Fruit fly (Drosophila melanogaster) whole organism, embryonic: Measurements from ENCODE around the gene Actn.

Experiments used
- Bdp1 ChIP-seq: fragments of 200-800 bp; sonication (Bioruptor generic); optimal IDR thresholded peaks from 3 replicates; lab custom pipeline; 2016; ENCODE audit warnings: missing biosample characterization, missing genetic modification characterization
- CG10321 ChIP-seq: fragments of 200-800 bp; sonication (Bioruptor generic); IDR thresholded peaks from 2 replicates; pipeline ENCODE4 v1.3.6; 2022; ENCODE audit warnings: missing biosample characterization, missing genetic modification characterization
- CG13424 ChIP-seq: fragments of 200-800 bp; sonication (Bioruptor generic); optimal IDR thresholded peaks from 2 replicates; lab custom pipeline; 2019; ENCODE audit warnings: missing biosample characterization, mild to moderate bottlenecking, missing genetic modification characterization, moderate library complexity
- CG14667 ChIP-seq: fragments of 200-800 bp; sonication (Bioruptor generic); IDR thresholded peaks from 2 replicates; pipeline ENCODE4 v1.3.6; 2022; ENCODE audit warnings: missing biosample characterization, missing genetic modification characterization
- CG14860 ChIP-seq: fragments of 200-800 bp; sonication (Bioruptor generic); IDR thresholded peaks from 3 replicates; pipeline ENCODE4 v1.3.6; 2022; ENCODE audit warnings: missing biosample characterization, missing genetic modification characterization; ENCODE audit not compliant: partially characterized antibody
- CG15479 ChIP-seq: fragments of 200-800 bp; sonication (Bioruptor generic); optimal IDR thresholded peaks from 3 replicates; lab custom pipeline; 2019; ENCODE audit warnings: missing biosample characterization, mild to moderate bottlenecking, missing genetic modification characterization, moderate library complexity
- CG1647 ChIP-seq: fragments of 200-800 bp; sonication (Bioruptor generic); optimal IDR thresholded peaks from 3 replicates; lab custom pipeline; 2016; ENCODE audit warnings: missing biosample characterization, missing genetic modification characterization
- CG17385 ChIP-seq: fragments of 200-800 bp; sonication (Bioruptor generic); optimal IDR thresholded peaks from 3 replicates; lab custom pipeline; 2018; ENCODE audit warnings: missing biosample characterization, mild to moderate bottlenecking, missing genetic modification characterization
- CG17802 ChIP-seq: fragments of 200-800 bp; sonication (Bioruptor generic); optimal IDR thresholded peaks from 2 replicates; lab custom pipeline; 2018; ENCODE audit warnings: missing biosample characterization, mild to moderate bottlenecking, missing genetic modification characterization, moderate library complexity
- CG17829 ChIP-seq: fragments of 200-800 bp; optimal IDR thresholded peaks from 2 replicates; lab custom pipeline; 2019; ENCODE audit warnings: missing biosample characterization, mild to moderate bottlenecking, missing genetic modification characterization, moderate library complexity
- CG18262 ChIP-seq: fragments of 200-800 bp; optimal IDR thresholded peaks from 3 replicates; lab custom pipeline; 2019; ENCODE audit warnings: missing biosample characterization, mild to moderate bottlenecking, missing genetic modification characterization, moderate library complexity
- CG18764 ChIP-seq: fragments of 200-800 bp; sonication (Bioruptor generic); optimal IDR thresholded peaks from 3 replicates; lab custom pipeline; 2016; ENCODE audit warnings: missing biosample characterization, missing genetic modification characterization
- CG2116 ChIP-seq: fragments of 200-800 bp; sonication (Bioruptor generic); optimal IDR thresholded peaks from 3 replicates; lab custom pipeline; 2018; ENCODE audit warnings: missing biosample characterization, mild to moderate bottlenecking, missing genetic modification characterization
- CG30020 ChIP-seq: fragments of 200-800 bp; optimal IDR thresholded peaks from 2 replicates; lab custom pipeline; 2019; ENCODE audit warnings: missing biosample characterization, mild to moderate bottlenecking, missing genetic modification characterization, moderate library complexity
- CG4730 ChIP-seq: fragments of 200-800 bp; sonication (Bioruptor generic); IDR thresholded peaks from 2 replicates; pipeline ENCODE4 v1.3.6; 2022; ENCODE audit warnings: missing biosample characterization, missing genetic modification characterization
- CG4854 ChIP-seq: fragments of 200-800 bp; sonication (Bioruptor generic); optimal IDR thresholded peaks from 2 replicates; lab custom pipeline; 2016; ENCODE audit warnings: missing biosample characterization, missing genetic modification characterization, inconsistent platforms
- CG6683 ChIP-seq: fragments of 200-800 bp; sonication (Bioruptor generic); optimal IDR thresholded peaks from 2 replicates; lab custom pipeline; 2017; ENCODE audit warnings: missing biosample characterization, mild to moderate bottlenecking, missing genetic modification characterization, missing genetic modification reagents
- CG7271 ChIP-seq: fragments of 200-800 bp; sonication (Bioruptor generic); optimal IDR thresholded peaks from 2 replicates; lab custom pipeline; 2018; ENCODE audit warnings: missing biosample characterization, mild to moderate bottlenecking, missing genetic modification characterization, moderate library complexity
- CG7745 ChIP-seq: fragments of 200-800 bp; sonication (Bioruptor generic); optimal IDR thresholded peaks from 2 replicates; lab custom pipeline; 2018; ENCODE audit warnings: missing biosample characterization, mild to moderate bottlenecking, missing genetic modification characterization, moderate library complexity
- CG7839 ChIP-seq: fragments of 200-800 bp; sonication (Bioruptor generic); optimal IDR thresholded peaks from 3 replicates; lab custom pipeline; 2018; ENCODE audit warnings: missing biosample characterization, mild to moderate bottlenecking, missing genetic modification characterization, moderate library complexity
- CG9727 ChIP-seq: fragments of 200-800 bp; sonication (Bioruptor generic); optimal IDR thresholded peaks from 3 replicates; lab custom pipeline; 2017; ENCODE audit warnings: missing biosample characterization, mild to moderate bottlenecking, missing genetic modification characterization
- Deaf1 ChIP-seq: fragments of 200-800 bp; optimal IDR thresholded peaks from 3 replicates; lab custom pipeline; 2019; ENCODE audit warnings: missing biosample characterization, mild to moderate bottlenecking, missing genetic modification characterization, moderate library complexity
- Eip74EF ChIP-seq, 2 experiments: fragments of 200-800 bp in 1 of 2; fragments of >200 bp in 1 of 2; sonication (Bioruptor generic) in 1 of 2; optimal IDR thresholded peaks; 2 replicates each; lab custom pipeline; 2017 to 2019; ENCODE audit warnings: missing biosample characterization in 2 of 2, missing genetic modification characterization in 2 of 2, mild to moderate bottlenecking in 1 of 2, moderate library complexity in 1 of 2
- Fer1 ChIP-seq: fragments of 200-800 bp; sonication (Bioruptor generic); optimal IDR thresholded peaks from 2 replicates; lab custom pipeline; 2017; ENCODE audit warnings: missing biosample characterization, mild to moderate bottlenecking, missing genetic modification characterization
- Gug ChIP-seq: fragments of 200-800 bp; sonication (Bioruptor generic); IDR thresholded peaks from 4 replicates; pipeline ENCODE4 v1.3.6; 2022; ENCODE audit warnings: missing biosample characterization, missing genetic modification characterization
- H2.0 ChIP-seq: fragments of 200-800 bp; sonication (Bioruptor generic); IDR thresholded peaks from 2 replicates; pipeline ENCODE4 v1.3.6; 2022; ENCODE audit warnings: missing biosample characterization, missing genetic modification characterization
- Hr39 ChIP-seq: fragments of >200 bp; optimal IDR thresholded peaks from 2 replicates; lab custom pipeline; 2017
- Jarid2 ChIP-seq: fragments of 200-800 bp; sonication (Bioruptor generic); optimal IDR thresholded peaks from 3 replicates; lab custom pipeline; 2017; ENCODE audit warnings: mild to moderate bottlenecking, missing biosample characterization, missing genetic modification reagents, missing genetic modification characterization
- Lhr ChIP-seq: fragments of 200-800 bp; sonication (Bioruptor generic); optimal IDR thresholded peaks from 3 replicates; lab custom pipeline; 2017; ENCODE audit warnings: mild to moderate bottlenecking, missing biosample characterization, missing genetic modification reagents, missing genetic modification characterization
- NC2α ChIP-seq: fragments of 200-800 bp; sonication (Bioruptor generic); optimal IDR thresholded peaks from 2 replicates; lab custom pipeline; 2016; ENCODE audit warnings: missing biosample characterization, missing genetic modification characterization
- Nf-YC ChIP-seq: fragments of 200-800 bp; optimal IDR thresholded peaks from 3 replicates; lab custom pipeline; 2019; ENCODE audit warnings: missing biosample characterization, mild to moderate bottlenecking, missing genetic modification characterization, moderate library complexity
- NfI ChIP-seq: fragments of 200-800 bp; sonication (Bioruptor generic); optimal IDR thresholded peaks from 3 replicates; lab custom pipeline; 2018; ENCODE audit warnings: missing biosample characterization, mild to moderate bottlenecking, missing genetic modification characterization, moderate library complexity
- Ravus ChIP-seq: fragments of 200-800 bp; sonication (Bioruptor generic); IDR thresholded peaks from 2 replicates; pipeline ENCODE4 v1.3.6; 2022; ENCODE audit warnings: missing biosample characterization, missing genetic modification characterization
- Scr ChIP-seq: fragments of 200-800 bp; sonication (Bioruptor generic); IDR thresholded peaks from 2 replicates; pipeline ENCODE4 v1.3.6; 2022; ENCODE audit warnings: missing biosample characterization, missing genetic modification characterization; ENCODE audit not compliant: partially characterized antibody
- cwo ChIP-seq: fragments of 200-800 bp; sonication (Bioruptor generic); optimal IDR thresholded peaks from 3 replicates; lab custom pipeline; 2017; ENCODE audit warnings: missing biosample characterization, missing genetic modification characterization, mild to moderate bottlenecking, moderate library complexity, missing genetic modification reagents
- da ChIP-seq: fragments of 200-800 bp; sonication (Bioruptor generic); optimal IDR thresholded peaks from 2 replicates; lab custom pipeline; 2016; ENCODE audit warnings: missing biosample characterization, missing genetic modification characterization
- disco-r ChIP-seq: fragments of 200-800 bp; sonication (Bioruptor generic); optimal IDR thresholded peaks from 2 replicates; lab custom pipeline; 2016; ENCODE audit warnings: missing biosample characterization, missing genetic modification characterization
- dmrt11E ChIP-seq: fragments of 200-800 bp; sonication (Bioruptor generic); optimal IDR thresholded peaks from 3 replicates; lab custom pipeline; 2018; ENCODE audit warnings: missing biosample characterization, mild to moderate bottlenecking, missing genetic modification characterization, moderate library complexity
- dmrt99B ChIP-seq: fragments of 200-800 bp; sonication (Bioruptor generic); optimal IDR thresholded peaks from 2 replicates; lab custom pipeline; 2018; ENCODE audit warnings: missing biosample characterization, mild to moderate bottlenecking, missing genetic modification characterization, moderate library complexity
- h ChIP-seq: fragments of >200 bp; optimal IDR thresholded peaks from 2 replicates; lab custom pipeline; 2017
- hkb ChIP-seq, 2 experiments: fragments of 200-800 bp in 1 of 2; fragments of >200 bp in 1 of 2; sonication (Bioruptor generic) in 1 of 2; IDR thresholded peaks in 1 of 2; optimal IDR thresholded peaks in 1 of 2; 2 replicates each; pipeline versions ENCODE4 v1.3.6 to Lab custom; 2017 to 2022; ENCODE audit warnings: missing biosample characterization in 1 of 2, missing genetic modification characterization in 1 of 2
- lab ChIP-seq: fragments of 200-800 bp; sonication (Bioruptor generic); optimal IDR thresholded peaks from 3 replicates; lab custom pipeline; 2017; ENCODE audit warnings: missing biosample characterization, missing genetic modification characterization, mild to moderate bottlenecking, moderate library complexity, missing genetic modification reagents
- lov ChIP-seq, 2 experiments: fragments of 200-800 bp in 1 of 2; fragments of >200 bp in 1 of 2; sonication (Bioruptor generic) in 1 of 2; IDR thresholded peaks in 1 of 2; optimal IDR thresholded peaks in 1 of 2; 2 replicates in 1 of 2; 3 replicates in 1 of 2; pipeline versions ENCODE4 v1.3.6 to Lab custom; 2017 to 2022; ENCODE audit warnings: missing biosample characterization in 1 of 2, missing genetic modification characterization in 1 of 2
- p53 ChIP-seq: fragments of 200-800 bp; sonication (Bioruptor generic); optimal IDR thresholded peaks from 2 replicates; lab custom pipeline; 2016; ENCODE audit warnings: missing biosample characterization, missing genetic modification characterization
- pita ChIP-seq: fragments of 200-800 bp; sonication (Bioruptor generic); optimal IDR thresholded peaks from 2 replicates; lab custom pipeline; 2017; ENCODE audit warnings: missing biosample characterization, mild to moderate bottlenecking, missing genetic modification characterization
- ranshi ChIP-seq: fragments of 200-800 bp; sonication (Bioruptor generic); IDR thresholded peaks from 2 replicates; pipeline ENCODE4 v1.3.6; 2022; ENCODE audit warnings: missing biosample characterization, missing genetic modification characterization
- vnd ChIP-seq: fragments of 200-800 bp; sonication (Bioruptor generic); IDR thresholded peaks from 3 replicates; pipeline ENCODE4 v1.3.6; 2022; ENCODE audit warnings: missing biosample characterization, missing genetic modification characterization; ENCODE audit not compliant: partially characterized antibody
- vvl ChIP-seq: fragments of 200-800 bp; sonication (Bioruptor generic); IDR thresholded peaks from 2 replicates; pipeline ENCODE4 v1.3.6; 2022; ENCODE audit warnings: missing biosample characterization, missing genetic modification characterization
- wdn ChIP-seq: fragments of 200-800 bp; sonication (Bioruptor generic); IDR thresholded peaks from 2 replicates; pipeline ENCODE4 v1.3.6; 2022; ENCODE audit warnings: missing biosample characterization, missing genetic modification characterization
- yki ChIP-seq: fragments of >200 bp; optimal IDR thresholded peaks from 3 replicates; lab custom pipeline; 2018

Gene Actn

DNA sequence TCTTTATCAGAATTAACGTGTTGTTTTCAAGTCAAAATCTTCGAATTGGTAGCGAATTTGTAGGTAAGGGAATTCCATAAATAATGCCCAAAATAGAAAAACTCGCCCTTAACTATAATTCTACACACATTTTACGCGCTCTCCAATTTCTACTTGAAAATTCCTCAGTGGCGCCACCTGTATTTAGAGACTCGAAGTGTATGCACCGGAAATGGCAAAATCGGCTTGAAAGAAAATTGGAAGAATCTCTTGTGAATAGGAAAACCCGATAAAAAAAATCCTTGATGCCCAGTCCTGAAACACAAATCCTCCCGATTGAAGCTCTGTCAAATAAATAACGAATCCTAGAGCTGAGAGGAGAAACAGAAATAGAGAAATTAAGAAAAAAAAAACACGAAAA lies 36.3 kb downstream of the Actn start (continued):
- peak; percentile 89 for TF ChIP-seq NfI
- TF ChIP-seq CG10321 (GFP tag; lab: Robert Waterston, UW), result no peak
- 0 out of 2 replicates have a peak, but pooled peaks have one; percentile 13 for TF ChIP-seq ranshi (GFP tag; lab: Robert Waterston, UW)
- TF ChIP-seq dmrt11E (tag; lab: Kevin White, UChicago), result peak; percentile 42
- no peak for TF ChIP-seq cwo (GFP tag; lab: Kevin White, UChicago)
- peak; percentile 39 for TF ChIP-seq CG4854 (GFP tag; lab: Kevin White, UChicago)
- TF ChIP-seq lab (GFP tag; lab: Kevin White, UChicago), result peak; percentile 81
- peak; percentile 43 for TF ChIP-seq CG6683 (GFP tag; lab: Kevin White, UChicago)
- no peak for TF ChIP-seq CG4730 (GFP tag; lab: Robert Waterston, UW)
- peak; percentile 34 for TF ChIP-seq Bdp1 (GFP tag; lab: Kevin White, UChicago)
- peak; percentile 67 for TF ChIP-seq CG7839 (tag; lab: Kevin White, UChicago)
- TF ChIP-seq Ravus (GFP tag; lab: Robert Waterston, UW), result no peak
- peak; percentile 71 for TF ChIP-seq CG2116 (GFP tag; lab: Kevin White, UChicago)
- TF ChIP-seq p53 (GFP tag; lab: Kevin White, UChicago), result peak; percentile 49
- TF ChIP-seq CG7271, result peak; percentile 58
- TF ChIP-seq da (GFP tag; lab: Kevin White, UChicago), result peak; percentile 26
- TF ChIP-seq CG7745 (tag; lab: Kevin White, UChicago), result no peak
- no peak for TF ChIP-seq vnd (GFP tag; lab: Robert Waterston, UW)
- peak; percentile 60 for TF ChIP-seq Lhr (GFP tag; lab: Kevin White, UChicago)
- TF ChIP-seq disco-r, result peak; percentile 35
- TF ChIP-seq Gug (GFP tag; lab: Robert Waterston, UW), result no peak
- no peak for TF ChIP-seq Scr
- TF ChIP-seq CG30020 (tag; lab: Kevin White, UChicago), result peak; percentile 5
- TF ChIP-seq CG1647, result no peak
- no peak for TF ChIP-seq CG14860
- no peak for TF ChIP-seq wdn (GFP tag; lab: Robert Waterston, UW)
- peak; percentile 39 for TF ChIP-seq Jarid2
- TF ChIP-seq CG18262 (tag; lab: Kevin White, UChicago), result peak; percentile 48
- no peak for TF ChIP-seq yki (lab: Kevin White, UChicago)
- TF ChIP-seq NC2α (GFP tag; lab: Kevin White, UChicago), result peak; percentile 54
- peak; percentile 77 for TF ChIP-seq CG17385
- TF ChIP-seq CG18764, result peak; percentile 42
- TF ChIP-seq lov (optimal IDR thresholded peaks at IDR 0.05; lab: Kevin White, UChicago), result no peak
- peak; percentile 81; the same call in 2 of the 3 replicates for TF ChIP-seq lov (GFP tag; IDR thresholded peaks at IDR 0.05; lab: Robert Waterston, UW)
- no peak for TF ChIP-seq hkb (optimal IDR thresholded peaks at IDR 0.05; lab: Kevin White, UChicago)
- TF ChIP-seq hkb (GFP tag; IDR thresholded peaks at IDR 0.05; lab: Robert Waterston, UW), result peak; percentile 65
- TF ChIP-seq CG9727 (GFP tag; lab: Kevin White, UChicago), result peak; percentile 63
- peak in 1 of 2 experiments; percentile 64 for TF ChIP-seq Eip74EF (GFP tag; optimal IDR thresholded peaks at IDR 0.05; lab: Kevin White, UChicago)
- peak; percentile 62 for TF ChIP-seq CG17829 (tag; lab: Kevin White, UChicago)
- TF ChIP-seq CG13424 (tag; lab: Kevin White, UChicago), result peak; percentile 42
- TF ChIP-seq Fer1 (GFP tag; lab: Kevin White, UChicago), result peak; percentile 71
- no peak for TF ChIP-seq CG15479
- TF ChIP-seq h (lab: Kevin White, UChicago), result no peak
- peak; percentile 28 for TF ChIP-seq Deaf1
- TF ChIP-seq CG17802 (tag; lab: Kevin White, UChicago), result peak; percentile 53
- TF ChIP-seq pita (GFP tag; lab: Kevin White, UChicago), result peak; percentile 16
- TF ChIP-seq CG14667 (GFP tag; lab: Robert Waterston, UW), result 0 out of 2 replicates have a peak, but pooled peaks have one; percentile 20
- peak; percentile 57; the same call in 1 of the 2 replicates for TF ChIP-seq vvl
- peak; percentile 45 for TF ChIP-seq Nf-YC (tag; lab: Kevin White, UChicago)
- no peak for TF ChIP-seq Hr39 (lab: Kevin White, UChicago)
- TF ChIP-seq H2.0 (GFP tag; lab: Robert Waterston, UW), result peak; percentile 62
- peak; percentile 66 for TF ChIP-seq dmrt99B (tag; lab: Kevin White, UChicago)
